Worm (Caenorhabditis elegans) whole organism, L1 larva: ENCODE results near the gene trpl-2.

ENCODE experiments used
- fkh-8 ChIP-seq: sonication (generic microtip); optimal IDR thresholded peaks from 2 replicates; lab custom pipeline; 2016; ENCODE audit warnings: mild to moderate bottlenecking, missing genetic modification characterization, missing compliant biosample characterization
- jun-1 ChIP-seq: fragments of 150-350 bp; optimal IDR thresholded peaks from 2 replicates; lab custom pipeline; 2014; ENCODE audit warnings: missing biosample characterization, missing genetic modification reagents, missing genetic modification characterization
- lsy-2 ChIP-seq, 2 experiments: fragments of 150-350 bp; optimal IDR thresholded peaks; 2 replicates each; lab custom pipeline; 2014; ENCODE audit warnings: missing biosample characterization in 2 of 2, missing genetic modification characterization in 2 of 2
- mdl-1 ChIP-seq, 2 experiments: fragments of 150-350 bp; optimal IDR thresholded peaks; 2 replicates each; lab custom pipeline; 2014 to 2017; ENCODE audit warnings: missing biosample characterization in 2 of 2, missing genetic modification characterization in 2 of 2, inconsistent platforms in 1 of 2
- snu-23 ChIP-seq: sonication (generic microtip); optimal IDR thresholded peaks from 2 replicates; lab custom pipeline; 2016; ENCODE audit warnings: missing genetic modification characterization, missing compliant biosample characterization

ce11 chrIV:4318056-4318455 lies 8.4 kb upstream of the trpl-2 start:
- TF ChIP-seq fkh-8 (no peak), mdl-1 (tag; optimal IDR thresholded peaks at IDR 0.05; lab: Kevin White, UChicago) (no peak), lsy-2 (tag; optimal IDR thresholded peaks at IDR 0.05; lab: Kevin White, UChicago) (no peak), snu-23 (GFP tag; lab: Kevin White, UChicago) (no peak), jun-1 (tag; lab: Kevin White, UChicago) (no peak)
